Fruit fly (Drosophila melanogaster) whole organism, embryonic: Measurements from ENCODE around the gene CG13601.

Experiments
- Adf1 ChIP-seq: fragments of 200-800 bp; sonication (Bioruptor generic); IDR thresholded peaks from 2 replicates; pipeline ENCODE4 v1.3.6; 2022; ENCODE audit warnings: missing biosample characterization, missing genetic modification characterization
- B-H2 ChIP-seq: fragments of 200-800 bp; sonication (Bioruptor generic); optimal IDR thresholded peaks from 2 replicates; lab custom pipeline; 2018; ENCODE audit warnings: missing biosample characterization, mild to moderate bottlenecking, missing genetic modification characterization
- Bgb ChIP-seq: fragments of 200-800 bp; sonication (Bioruptor generic); IDR thresholded peaks from 2 replicates; pipeline ENCODE4 v1.3.6; 2022; ENCODE audit warnings: missing biosample characterization, missing genetic modification characterization; ENCODE audit not compliant: partially characterized antibody
- CG11247 ChIP-seq: fragments of 200-800 bp; sonication (Bioruptor generic); IDR thresholded peaks from 2 replicates; pipeline ENCODE4 v1.3.6; 2022; ENCODE audit warnings: missing biosample characterization, missing genetic modification characterization
- CG12236 ChIP-seq: fragments of 200-800 bp; sonication (Bioruptor generic); optimal IDR thresholded peaks from 2 replicates; lab custom pipeline; 2016; ENCODE audit warnings: missing biosample characterization, missing genetic modification characterization
- CG14860 ChIP-seq: fragments of 200-800 bp; sonication (Bioruptor generic); IDR thresholded peaks from 3 replicates; pipeline ENCODE4 v1.3.6; 2022; ENCODE audit warnings: missing biosample characterization, missing genetic modification characterization; ENCODE audit not compliant: partially characterized antibody
- CG1602 ChIP-seq: fragments of 200-800 bp; sonication (Bioruptor generic); optimal IDR thresholded peaks from 3 replicates; lab custom pipeline; 2016; ENCODE audit warnings: missing biosample characterization, missing genetic modification characterization
- CG17186 ChIP-seq: fragments of 200-800 bp; sonication (Bioruptor generic); optimal IDR thresholded peaks from 3 replicates; lab custom pipeline; 2017; ENCODE audit warnings: missing biosample characterization, missing genetic modification reagents, missing genetic modification characterization
- CG17385 ChIP-seq: fragments of 200-800 bp; sonication (Bioruptor generic); optimal IDR thresholded peaks from 3 replicates; lab custom pipeline; 2018; ENCODE audit warnings: missing biosample characterization, mild to moderate bottlenecking, missing genetic modification characterization
- CG18262 ChIP-seq: fragments of 200-800 bp; optimal IDR thresholded peaks from 3 replicates; lab custom pipeline; 2019; ENCODE audit warnings: missing biosample characterization, mild to moderate bottlenecking, missing genetic modification characterization, moderate library complexity
- CG31365 ChIP-seq: fragments of 200-800 bp; sonication (Bioruptor generic); optimal IDR thresholded peaks from 2 replicates; lab custom pipeline; 2018; ENCODE audit warnings: missing biosample characterization, mild to moderate bottlenecking, missing genetic modification characterization
- CG32767 ChIP-seq: fragments of 200-800 bp; sonication (Bioruptor generic); IDR thresholded peaks from 2 replicates; pipeline ENCODE4 v1.3.6; 2022; ENCODE audit warnings: missing biosample characterization, missing genetic modification characterization
- CG34224 ChIP-seq: fragments of 200-800 bp; sonication (Bioruptor generic); IDR thresholded peaks from 3 replicates; pipeline ENCODE4 v1.3.6; 2022; ENCODE audit warnings: missing biosample characterization, missing genetic modification characterization; ENCODE audit not compliant: partially characterized antibody
- CG6854 ChIP-seq: fragments of 200-800 bp; sonication (Bioruptor generic); optimal IDR thresholded peaks from 3 replicates; lab custom pipeline; 2017; ENCODE audit warnings: missing biosample characterization, mild to moderate bottlenecking, missing genetic modification characterization
- CG8290 ChIP-seq, 3 experiments: fragments of 200-800 bp; sonication (Bioruptor generic); optimal IDR thresholded peaks; 2 replicates each; lab custom pipeline; 2016 to 2019; ENCODE audit warnings: missing biosample characterization in 3 of 3, missing genetic modification characterization in 3 of 3, mild to moderate bottlenecking in 2 of 3, moderate library complexity in 1 of 3
- D19A ChIP-seq: fragments of 200-800 bp; optimal IDR thresholded peaks from 3 replicates; lab custom pipeline; 2019; ENCODE audit warnings: missing biosample characterization, mild to moderate bottlenecking, missing genetic modification characterization, moderate library complexity
- Dad ChIP-seq: fragments of 200-800 bp; sonication (Bioruptor generic); optimal IDR thresholded peaks from 3 replicates; lab custom pipeline; 2016; ENCODE audit warnings: missing biosample characterization, missing genetic modification characterization
- Drgx ChIP-seq: fragments of 200-800 bp; sonication (Bioruptor generic); IDR thresholded peaks from 2 replicates; pipeline ENCODE4 v1.3.6; 2022; ENCODE audit warnings: missing biosample characterization, missing genetic modification characterization
- MESR4 ChIP-seq: fragments of 200-800 bp; sonication (Bioruptor generic); optimal IDR thresholded peaks from 2 replicates; lab custom pipeline; 2018; ENCODE audit warnings: missing biosample characterization, mild to moderate bottlenecking, missing genetic modification characterization, moderate library complexity
- NC2α ChIP-seq: fragments of 200-800 bp; sonication (Bioruptor generic); optimal IDR thresholded peaks from 2 replicates; lab custom pipeline; 2016; ENCODE audit warnings: missing biosample characterization, missing genetic modification characterization
- NFAT ChIP-seq: fragments of 200-800 bp; sonication (Bioruptor generic); IDR thresholded peaks from 2 replicates; pipeline ENCODE4 v1.3.6; 2022; ENCODE audit warnings: missing biosample characterization, missing genetic modification characterization
- Oli ChIP-seq: fragments of 200-800 bp; sonication (Bioruptor generic); optimal IDR thresholded peaks from 2 replicates; lab custom pipeline; 2018; ENCODE audit warnings: missing biosample characterization, mild to moderate bottlenecking, missing genetic modification characterization, moderate library complexity
- Scr ChIP-seq: fragments of 200-800 bp; sonication (Bioruptor generic); IDR thresholded peaks from 2 replicates; pipeline ENCODE4 v1.3.6; 2022; ENCODE audit warnings: missing biosample characterization, missing genetic modification characterization; ENCODE audit not compliant: partially characterized antibody
- YL-1 ChIP-seq: fragments of 200-800 bp; sonication (Bioruptor generic); optimal IDR thresholded peaks from 3 replicates; lab custom pipeline; 2017; ENCODE audit warnings: missing biosample characterization, mild to moderate bottlenecking, missing genetic modification characterization
- al ChIP-seq: fragments of 200-800 bp; sonication (Bioruptor generic); IDR thresholded peaks from 2 replicates; pipeline ENCODE4 v1.3.6; 2022; ENCODE audit warnings: missing biosample characterization, missing genetic modification characterization
- chinmo ChIP-seq: fragments of 200-800 bp; sonication (Bioruptor generic); IDR thresholded peaks from 4 replicates; pipeline ENCODE4 v1.3.6; 2022; ENCODE audit warnings: missing biosample characterization, missing genetic modification characterization; ENCODE audit not compliant: partially characterized antibody
- danr ChIP-seq: fragments of 200-800 bp; sonication (Bioruptor generic); IDR thresholded peaks from 2 replicates; pipeline ENCODE4 v1.3.6; 2022; ENCODE audit warnings: missing biosample characterization, missing genetic modification characterization
- dpn ChIP-seq, 2 experiments: fragments of 200-800 bp; sonication (Bioruptor generic); optimal IDR thresholded peaks; 3 replicates each; lab custom pipeline; 2016; ENCODE audit warnings: missing biosample characterization in 2 of 2, missing genetic modification characterization in 2 of 2
- dysf ChIP-seq: fragments of 200-800 bp; sonication (Bioruptor generic); IDR thresholded peaks from 3 replicates; pipeline ENCODE4 v1.3.6; 2022; ENCODE audit warnings: missing biosample characterization, missing genetic modification characterization
- fd3F ChIP-seq: fragments of 200-800 bp; sonication (Bioruptor generic); optimal IDR thresholded peaks from 2 replicates; lab custom pipeline; 2018; ENCODE audit warnings: missing biosample characterization, mild to moderate bottlenecking, missing genetic modification characterization, moderate library complexity
- fd64A ChIP-seq: fragments of 200-800 bp; sonication (Bioruptor generic); optimal IDR thresholded peaks from 3 replicates; lab custom pipeline; 2018; ENCODE audit warnings: missing biosample characterization, mild to moderate bottlenecking, missing genetic modification characterization
- fd96Cb ChIP-seq: fragments of 200-800 bp; sonication (Bioruptor generic); optimal IDR thresholded peaks from 2 replicates; lab custom pipeline; 2018; ENCODE audit warnings: missing biosample characterization, mild to moderate bottlenecking, missing genetic modification characterization, moderate library complexity
- grn ChIP-seq: fragments of 200-800 bp; sonication (Bioruptor generic); optimal IDR thresholded peaks from 3 replicates; lab custom pipeline; 2017; ENCODE audit warnings: missing biosample characterization, missing genetic modification characterization
- insv ChIP-seq, 2 experiments: fragments of 200-800 bp; sonication (Bioruptor generic); optimal IDR thresholded peaks; 3 replicates each; lab custom pipeline; 2016 to 2018; ENCODE audit warnings: missing biosample characterization in 2 of 2, missing genetic modification characterization in 2 of 2
- inv ChIP-seq: fragments of 200-800 bp; sonication (Bioruptor generic); IDR thresholded peaks from 2 replicates; pipeline ENCODE4 v1.3.6; 2022; ENCODE audit warnings: missing biosample characterization, missing genetic modification characterization; ENCODE audit not compliant: partially characterized antibody
- jing ChIP-seq: fragments of 200-800 bp; sonication (Bioruptor generic); optimal IDR thresholded peaks from 2 replicates; lab custom pipeline; 2018; ENCODE audit warnings: missing biosample characterization, mild to moderate bottlenecking, missing genetic modification characterization
- mam ChIP-seq: fragments of 200-800 bp; sonication (Bioruptor generic); optimal IDR thresholded peaks from 3 replicates; lab custom pipeline; 2016; ENCODE audit warnings: missing biosample characterization, missing genetic modification characterization
- mirr ChIP-seq: fragments of 200-800 bp; sonication (Bioruptor generic); optimal IDR thresholded peaks from 3 replicates; lab custom pipeline; 2018; ENCODE audit warnings: missing biosample characterization, mild to moderate bottlenecking, missing genetic modification characterization
- onecut ChIP-seq: fragments of 200-800 bp; sonication (Bioruptor generic); IDR thresholded peaks from 2 replicates; pipeline ENCODE4 v1.3.6; 2022; ENCODE audit warnings: missing biosample characterization, missing genetic modification characterization
- pros ChIP-seq: fragments of 200-800 bp; sonication (Bioruptor generic); optimal IDR thresholded peaks from 3 replicates; lab custom pipeline; 2019; ENCODE audit warnings: missing biosample characterization, mild to moderate bottlenecking, missing genetic modification characterization, moderate library complexity
- salm ChIP-seq: fragments of 200-800 bp; sonication (Bioruptor generic); optimal IDR thresholded peaks from 2 replicates; lab custom pipeline; 2018; ENCODE audit warnings: missing biosample characterization, mild to moderate bottlenecking, missing genetic modification characterization
- scrt ChIP-seq: fragments of 200-800 bp; sonication (Bioruptor generic); optimal IDR thresholded peaks from 2 replicates; lab custom pipeline; 2018; ENCODE audit warnings: missing biosample characterization, mild to moderate bottlenecking, missing genetic modification characterization, moderate library complexity
- sd ChIP-seq: fragments of 200-800 bp; sonication (Bioruptor generic); optimal IDR thresholded peaks from 3 replicates; lab custom pipeline; 2018; ENCODE audit warnings: missing biosample characterization, mild to moderate bottlenecking, missing genetic modification characterization, moderate library complexity
- seq ChIP-seq: fragments of 200-800 bp; sonication (Bioruptor generic); IDR thresholded peaks from 2 replicates; pipeline ENCODE4 v1.3.6; 2022; ENCODE audit warnings: missing biosample characterization, missing genetic modification characterization
- sim ChIP-seq: fragments of 200-800 bp; sonication (Bioruptor generic); IDR thresholded peaks from 2 replicates; pipeline ENCODE4 v1.3.6; 2022; ENCODE audit warnings: missing biosample characterization, missing genetic modification characterization
- unpg ChIP-seq: fragments of 200-800 bp; sonication (Bioruptor generic); optimal IDR thresholded peaks from 3 replicates; lab custom pipeline; 2018; ENCODE audit warnings: missing biosample characterization, mild to moderate bottlenecking, missing genetic modification characterization, moderate library complexity
- zfh2 ChIP-seq: fragments of 200-800 bp; sonication (Bioruptor generic); optimal IDR thresholded peaks from 2 replicates; lab custom pipeline; 2016; ENCODE audit warnings: missing biosample characterization, missing genetic modification characterization

Gene CG13601

dm6 chr3R:23942965-23943413, 15.6 kb upstream of the CG13601 start, which contains the start of gene Gdh (continued):
- peak; percentile 51 for TF ChIP-seq Drgx
- TF ChIP-seq CG32767 (GFP tag; lab: Robert Waterston, UW) = peak; percentile 45; the same call in 1 of the 2 replicates
- no peak for TF ChIP-seq CG14860 (GFP tag; lab: Robert Waterston, UW)
- TF ChIP-seq jing (GFP tag; lab: Kevin White, UChicago) = no peak
- TF ChIP-seq fd3F = no peak
- peak; percentile 59 for TF ChIP-seq NFAT
- TF ChIP-seq scrt (GFP tag; lab: Kevin White, UChicago) = peak; percentile 65
- no peak for TF ChIP-seq al (GFP tag; lab: Robert Waterston, UW)
- TF ChIP-seq Scr (GFP tag; lab: Robert Waterston, UW) = peak; percentile 49
- TF ChIP-seq fd64A (GFP tag; lab: Kevin White, UChicago) = no peak
- TF ChIP-seq CG34224 (GFP tag; lab: Robert Waterston, UW) = peak; percentile 54; the same call in 1 of the 3 replicates
- 0 out of 3 replicates have a peak, but pooled peaks have one; percentile 18 for TF ChIP-seq dysf (GFP tag; lab: Robert Waterston, UW)
- no peak for TF ChIP-seq D19A
- peak; percentile 37; the same call in 1 of the 2 replicates for TF ChIP-seq inv (GFP tag; lab: Robert Waterston, UW)
- peak; percentile 68; the same call in 1 of the 2 replicates for TF ChIP-seq Bgb (GFP tag; lab: Robert Waterston, UW)
- peak; percentile 59 for TF ChIP-seq B-H2 (GFP tag; lab: Kevin White, UChicago)
- no peak for TF ChIP-seq CG12236 (GFP tag; lab: Kevin White, UChicago)
- peak; percentile 32 for TF ChIP-seq NC2α (GFP tag; lab: Kevin White, UChicago)
- TF ChIP-seq CG8290 (GFP tag; optimal IDR thresholded peaks at IDR 0.05; lab: Kevin White, UChicago) = no peak
- TF ChIP-seq CG8290 (tag; optimal IDR thresholded peaks at IDR 0.05; lab: Kevin White, UChicago) = peak in 1 of 2 experiments; percentile 58
- no peak for TF ChIP-seq CG17186 (GFP tag; lab: Kevin White, UChicago)
- TF ChIP-seq fd96Cb (tag; lab: Kevin White, UChicago) = no peak
- TF ChIP-seq CG1602 = no peak
- peak; percentile 40 for TF ChIP-seq sd (tag; lab: Kevin White, UChicago)
- TF ChIP-seq grn (GFP tag; lab: Kevin White, UChicago) = peak; percentile 58
- peak; percentile 18 for TF ChIP-seq MESR4 (GFP tag; lab: Kevin White, UChicago)
- TF ChIP-seq CG31365 (tag; lab: Kevin White, UChicago) = peak; percentile 15
- peak; percentile 43 for TF ChIP-seq onecut
- TF ChIP-seq CG6854 (GFP tag; lab: Kevin White, UChicago) = peak; percentile 53
- TF ChIP-seq sim (GFP tag; lab: Robert Waterston, UW) = peak; percentile 34; the same call in 1 of the 2 replicates
- TF ChIP-seq CG11247 = no peak
- no peak for TF ChIP-seq pros
- peak; percentile 52 for TF ChIP-seq CG17385 (GFP tag; lab: Kevin White, UChicago)
- no peak for TF ChIP-seq insv (GFP tag; optimal IDR thresholded peaks at IDR 0.05; lab: Kevin White, UChicago)
- TF ChIP-seq mirr (GFP tag; lab: Kevin White, UChicago) = peak; percentile 64
- TF ChIP-seq Adf1 (GFP tag; lab: Robert Waterston, UW) = peak; percentile 69; the same call in 1 of the 2 replicates
- TF ChIP-seq salm (tag; lab: Kevin White, UChicago) = no peak
- peak; percentile 96 for TF ChIP-seq CG18262 (tag; lab: Kevin White, UChicago)
- peak; percentile 30 for TF ChIP-seq YL-1 (GFP tag; lab: Kevin White, UChicago)
- TF ChIP-seq Dad = no peak
- peak; percentile 38; the same call in 1 of the 2 replicates for TF ChIP-seq seq (GFP tag; lab: Robert Waterston, UW)
- no peak for TF ChIP-seq unpg (GFP tag; lab: Kevin White, UChicago)
- no peak for TF ChIP-seq Oli (tag; lab: Kevin White, UChicago)
- TF ChIP-seq mam = peak; percentile 11
- no peak for TF ChIP-seq danr (GFP tag; lab: Robert Waterston, UW)
- TF ChIP-seq zfh2 = no peak
- TF ChIP-seq chinmo (GFP tag; lab: Robert Waterston, UW) = peak; percentile 91; the same call in 3 of the 4 replicates
- TF ChIP-seq dpn (GFP tag; optimal IDR thresholded peaks at IDR 0.05; lab: Kevin White, UChicago) = peak in 1 of 2 experiments; percentile 13
